Worm (Caenorhabditis elegans) whole organism, early embryonic: ENCODE measurements around the gene lgc-27.

Experiments used
- ama-1 ChIP-seq: fragments of 150-350 bp; optimal IDR thresholded peaks from 2 replicates; lab custom pipeline; 2014
- hmg-4 ChIP-seq: fragments of 200-800 bp; sonication (Bioruptor generic); optimal IDR thresholded peaks from 2 replicates; lab custom pipeline; 2018; ENCODE audit warnings: mild to moderate bottlenecking, missing genetic modification characterization, missing compliant biosample characterization
- hnd-1 ChIP-seq: sonication (generic microtip); optimal IDR thresholded peaks from 2 replicates; lab custom pipeline; 2016; ENCODE audit warnings: missing genetic modification characterization, missing compliant biosample characterization
- scrt-1 ChIP-seq: fragments of 200-800 bp; sonication (Bioruptor generic); IDR thresholded peaks from 2 replicates; pipeline ENCODE4 v1.3.6; 2022; ENCODE audit warnings: missing genetic modification characterization, missing compliant biosample characterization

DNA sequence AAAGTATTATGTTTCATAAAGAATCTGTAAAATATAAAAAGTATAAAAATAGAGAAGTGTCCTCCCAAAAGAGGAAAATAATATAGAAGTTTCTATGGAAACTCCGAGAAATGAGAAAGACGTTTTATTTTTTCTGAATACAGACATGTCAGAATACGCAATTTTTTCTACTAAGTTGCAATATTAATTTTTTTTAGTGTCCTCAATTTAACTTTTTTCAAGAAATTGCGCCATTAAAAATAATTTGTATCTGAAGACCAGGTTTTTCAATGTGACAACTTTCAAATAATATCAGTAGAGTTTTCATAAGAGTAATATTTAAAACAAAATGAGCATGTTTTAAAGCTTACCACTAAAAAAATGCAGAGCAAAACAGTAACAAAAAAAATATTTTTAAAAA, 18.7 kb downstream of the lgc-27 start, which contains the start of gene fut-5:
- TF ChIP-seq hnd-1 (tag; lab: Kevin White, UChicago), result no peak
- no peak for TF ChIP-seq ama-1
- no peak for TF ChIP-seq scrt-1
- no peak for TF ChIP-seq hmg-4
